Fruit fly (Drosophila melanogaster) S2 (cell line): ENCODE measurements around the gene CG43295.

Experiments used
- CG8478 ChIP-seq: fragments of >200 bp; optimal IDR thresholded peaks from 2 replicates; lab custom pipeline; 2018
- CTCF ChIP-seq, 2 experiments: fragments of >200 bp; optimal IDR thresholded peaks; 2 replicates each; lab custom pipeline; 2018

dm6 chr3L:16131264-16132066 lies 25.8 kb downstream of the CG43295 start, which contains the start of the genes Trs20 and elg1:
- no peak for TF ChIP-seq CG8478 (lab: Kevin White, UChicago)
- no peak for TF ChIP-seq CTCF (optimal IDR thresholded peaks at IDR 0.05; lab: Kevin White, UChicago)
